Worm (Caenorhabditis elegans) whole organism, early embryonic: ENCODE results near the gene Y42H9AR.5.

Experiments
- F13C5.2 ChIP-seq: sonication (generic microtip); optimal IDR thresholded peaks from 2 replicates; lab custom pipeline; 2017; ENCODE audit warnings: mild to moderate bottlenecking, missing genetic modification characterization, inconsistent platforms, missing compliant biosample characterization
- aly-1 ChIP-seq: sonication (generic microtip); optimal IDR thresholded peaks from 2 replicates; lab custom pipeline; 2016; ENCODE audit warnings: missing genetic modification characterization, missing compliant biosample characterization
- ama-1 ChIP-seq: fragments of 150-350 bp; optimal IDR thresholded peaks from 2 replicates; lab custom pipeline; 2014
- scrt-1 ChIP-seq: fragments of 200-800 bp; sonication (Bioruptor generic); IDR thresholded peaks from 2 replicates; pipeline ENCODE4 v1.3.6; 2022; ENCODE audit warnings: missing genetic modification characterization, missing compliant biosample characterization

DNA sequence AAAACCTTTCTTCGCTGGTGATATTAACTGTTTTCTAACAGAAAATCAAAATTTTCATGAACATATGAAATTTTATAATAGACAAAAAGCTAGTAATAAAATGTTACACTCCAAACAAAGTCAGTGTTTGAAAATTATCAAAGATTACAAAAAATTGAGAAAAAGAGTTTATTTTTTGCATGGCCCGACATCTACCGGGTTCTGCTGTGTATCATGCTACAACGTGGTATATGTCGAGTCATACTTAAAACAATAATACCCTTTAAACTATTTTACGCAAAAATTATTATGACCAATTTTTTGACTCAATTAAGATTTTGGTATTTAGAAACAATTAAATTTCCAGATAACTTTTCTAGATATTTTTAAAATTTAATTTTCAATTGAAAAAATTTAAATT, 26.8 kb upstream of the Y42H9AR.5 start:
- TF ChIP-seq scrt-1 (GFP tag; lab: Robert Waterston, UW): no peak
- no peak for TF ChIP-seq aly-1 (tag; lab: Kevin White, UChicago)
- no peak for TF ChIP-seq F13C5.2 (tag; lab: Kevin White, UChicago)
- TF ChIP-seq ama-1 (lab: Kevin White, UChicago): no peak
